Worm (Caenorhabditis elegans) whole organism, late embryonic: ENCODE data around the gene K02D3.2.
A peak's percentile ranks its signal among the peaks of the same experiment; 100 is the strongest.

ENCODE experiments used
- K02D7.2 ChIP-seq: sonication (generic microtip); optimal IDR thresholded peaks from 2 replicates; lab custom pipeline; 2017; ENCODE audit warnings: mild to moderate bottlenecking, missing genetic modification characterization, missing compliant biosample characterization
- K09A11.1 ChIP-seq: sonication (generic microtip); optimal IDR thresholded peaks from 2 replicates; lab custom pipeline; 2017; ENCODE audit warnings: antibody characterized with exemption, mild to moderate bottlenecking, missing genetic modification characterization, missing compliant biosample characterization; ENCODE audit not compliant: insufficient read depth
- T23F11.4 ChIP-seq: fragments of 200-800 bp; sonication (Bioruptor generic); optimal IDR thresholded peaks from 2 replicates; lab custom pipeline; 2018; ENCODE audit warnings: mild to moderate bottlenecking, missing genetic modification characterization, missing compliant biosample characterization
- ahr-1 ChIP-seq: sonication (generic microtip); optimal IDR thresholded peaks from 2 replicates; lab custom pipeline; 2016; ENCODE audit warnings: missing genetic modification characterization, missing compliant biosample characterization
- ama-1 ChIP-seq: fragments of 150-350 bp; optimal IDR thresholded peaks from 2 replicates; lab custom pipeline; 2014
- ceh-18 ChIP-seq: sonication (generic microtip); optimal IDR thresholded peaks from 2 replicates; lab custom pipeline; 2016; ENCODE audit warnings: missing genetic modification characterization, missing compliant biosample characterization
- ceh-19 ChIP-seq: fragments of 200-800 bp; sonication (Bioruptor generic); optimal IDR thresholded peaks from 2 replicates; lab custom pipeline; 2018; ENCODE audit warnings: mild to moderate bottlenecking, missing genetic modification characterization, missing compliant biosample characterization
- ceh-2 ChIP-seq: sonication (generic microtip); optimal IDR thresholded peaks from 2 replicates; lab custom pipeline; 2016; ENCODE audit warnings: missing genotype, missing genetic modification characterization, missing compliant biosample characterization
- ceh-22 ChIP-seq: sonication (generic microtip); optimal IDR thresholded peaks from 2 replicates; lab custom pipeline; 2017; ENCODE audit warnings: missing biosample characterization, missing genetic modification characterization
- ceh-24 ChIP-seq: sonication (generic microtip); optimal IDR thresholded peaks from 2 replicates; lab custom pipeline; 2016; ENCODE audit warnings: mild to moderate bottlenecking, missing genetic modification characterization, missing compliant biosample characterization
- ceh-30 ChIP-seq: fragments of 150-350 bp; optimal IDR thresholded peaks from 2 replicates; lab custom pipeline; 2014; ENCODE audit warnings: missing biosample characterization, missing genetic modification characterization
- ceh-31 ChIP-seq: sonication (generic microtip); optimal IDR thresholded peaks from 2 replicates; lab custom pipeline; 2016; ENCODE audit warnings: missing genetic modification characterization, missing compliant biosample characterization
- ceh-48 ChIP-seq: sonication (generic microtip); optimal IDR thresholded peaks from 2 replicates; lab custom pipeline; 2016; ENCODE audit warnings: missing genetic modification characterization, inconsistent platforms, missing compliant biosample characterization
- ceh-9 ChIP-seq: sonication (generic microtip); optimal IDR thresholded peaks from 2 replicates; lab custom pipeline; 2016; ENCODE audit warnings: mild to moderate bottlenecking, missing genetic modification characterization, inconsistent platforms, missing compliant biosample characterization
- dve-1 ChIP-seq: sonication (generic microtip); optimal IDR thresholded peaks from 2 replicates; lab custom pipeline; 2017; ENCODE audit warnings: antibody characterized with exemption, mild to moderate bottlenecking, missing genetic modification characterization, missing compliant biosample characterization
- ets-4 ChIP-seq: sonication (generic microtip); optimal IDR thresholded peaks from 2 replicates; lab custom pipeline; 2016; ENCODE audit warnings: missing genetic modification characterization, missing compliant biosample characterization
- fkh-10 ChIP-seq: fragments of 150-350 bp; optimal IDR thresholded peaks from 2 replicates; lab custom pipeline; 2014; ENCODE audit warnings: missing biosample characterization, missing genetic modification reagents, missing genetic modification characterization
- gmeb-2 ChIP-seq: sonication (generic microtip); optimal IDR thresholded peaks from 2 replicates; lab custom pipeline; 2016; ENCODE audit warnings: missing genetic modification characterization, inconsistent platforms, missing compliant biosample characterization
- hlh-13 ChIP-seq: fragments of 200-800 bp; sonication (Bioruptor generic); optimal IDR thresholded peaks from 2 replicates; lab custom pipeline; 2018; ENCODE audit warnings: mild to moderate bottlenecking, missing genetic modification characterization, missing compliant biosample characterization
- hlh-30 ChIP-seq: sonication (generic microtip); optimal IDR thresholded peaks from 2 replicates; lab custom pipeline; 2017; ENCODE audit warnings: antibody characterized with exemption, missing genetic modification characterization, missing compliant biosample characterization; ENCODE audit not compliant: insufficient read depth
- hlh-6 ChIP-seq: sonication (generic microtip); optimal IDR thresholded peaks from 2 replicates; lab custom pipeline; 2016; ENCODE audit warnings: missing genotype, missing genetic modification characterization, missing compliant biosample characterization
- hlh-8 ChIP-seq: sonication (generic microtip); optimal IDR thresholded peaks from 2 replicates; lab custom pipeline; 2016; ENCODE audit warnings: missing genotype, missing genetic modification characterization, missing compliant biosample characterization
- lim-6 ChIP-seq: sonication (generic microtip); optimal IDR thresholded peaks from 2 replicates; lab custom pipeline; 2016; ENCODE audit warnings: missing genetic modification characterization, missing compliant biosample characterization
- lin-11 ChIP-seq: fragments of 200-800 bp; sonication (Bioruptor generic); optimal IDR thresholded peaks from 2 replicates; lab custom pipeline; 2018; ENCODE audit warnings: mild to moderate bottlenecking, missing genetic modification characterization, missing compliant biosample characterization
- madf-2 ChIP-seq: sonication (generic microtip); optimal IDR thresholded peaks from 2 replicates; lab custom pipeline; 2017; ENCODE audit warnings: missing genetic modification characterization, missing compliant biosample characterization
- mec-3 ChIP-seq: sonication (generic microtip); optimal IDR thresholded peaks from 2 replicates; lab custom pipeline; 2016; ENCODE audit warnings: borderline replicate concordance, missing genetic modification characterization, missing compliant biosample characterization
- nfya-1 ChIP-seq: sonication (generic microtip); optimal IDR thresholded peaks from 2 replicates; lab custom pipeline; 2017; ENCODE audit warnings: missing genetic modification characterization, mild to moderate bottlenecking, missing compliant biosample characterization, antibody characterized with exemption, moderate library complexity
- nhr-232 ChIP-seq: sonication (generic microtip); optimal IDR thresholded peaks from 2 replicates; lab custom pipeline; 2016; ENCODE audit warnings: missing genetic modification characterization, missing compliant biosample characterization
- npax-4 ChIP-seq: sonication (generic microtip); optimal IDR thresholded peaks from 2 replicates; lab custom pipeline; 2016; ENCODE audit warnings: missing genetic modification characterization, missing compliant biosample characterization
- pag-3 ChIP-seq: sonication (generic microtip); optimal IDR thresholded peaks from 2 replicates; lab custom pipeline; 2016; ENCODE audit warnings: missing compliant biosample characterization, missing genetic modification characterization, borderline replicate concordance
- pat-9 ChIP-seq: fragments of 200-800 bp; sonication (Bioruptor generic); optimal IDR thresholded peaks from 2 replicates; lab custom pipeline; 2018; ENCODE audit warnings: mild to moderate bottlenecking, missing genetic modification characterization, moderate library complexity, missing compliant biosample characterization
- pha-2 ChIP-seq: sonication (generic microtip); optimal IDR thresholded peaks from 2 replicates; lab custom pipeline; 2017; ENCODE audit warnings: mild to moderate bottlenecking, missing genetic modification characterization, missing compliant biosample characterization
- pqm-1 ChIP-seq: sonication (generic microtip); optimal IDR thresholded peaks from 2 replicates; lab custom pipeline; 2016; ENCODE audit warnings: missing genetic modification characterization, missing compliant biosample characterization
- pros-1 ChIP-seq: fragments of 150-350 bp; optimal IDR thresholded peaks from 2 replicates; lab custom pipeline; 2014; ENCODE audit warnings: missing biosample characterization, missing genetic modification reagents, missing genetic modification characterization
- sdc-2 ChIP-seq: sonication (generic microtip); optimal IDR thresholded peaks from 2 replicates; lab custom pipeline; 2016; ENCODE audit warnings: missing genotype, missing genetic modification characterization, missing compliant biosample characterization
- sox-2 ChIP-seq: fragments of 200-800 bp; sonication (Bioruptor generic); IDR thresholded peaks from 2 replicates; pipeline ENCODE4 v1.3.6; 2022; ENCODE audit warnings: missing genetic modification reagents, missing genetic modification characterization, missing compliant biosample characterization
- sox-4 ChIP-seq: sonication (generic microtip); optimal IDR thresholded peaks from 2 replicates; lab custom pipeline; 2017; ENCODE audit warnings: mild to moderate bottlenecking, missing genetic modification characterization, inconsistent platforms, missing compliant biosample characterization
- syd-9 ChIP-seq: sonication (generic microtip); optimal IDR thresholded peaks from 2 replicates; lab custom pipeline; 2016; ENCODE audit warnings: mild to moderate bottlenecking, missing genetic modification characterization, moderate library complexity, missing compliant biosample characterization
- tbx-7 ChIP-seq: sonication (generic microtip); optimal IDR thresholded peaks from 2 replicates; lab custom pipeline; 2016; ENCODE audit warnings: missing genotype, missing genetic modification characterization, missing compliant biosample characterization
- ttx-3 ChIP-seq: sonication (generic microtip); optimal IDR thresholded peaks from 2 replicates; lab custom pipeline; 2016; ENCODE audit warnings: missing genetic modification reagents, missing genetic modification characterization, missing compliant biosample characterization
- unc-3 ChIP-seq, 2 experiments: fragments of 200-800 bp in 1 of 2; sonication (Bioruptor generic) in 1 of 2; sonication (generic microtip) in 1 of 2; conservative IDR thresholded peaks in 1 of 2; optimal IDR thresholded peaks in 1 of 2; 2 replicates each; pipeline versions ENCODE4 v1.3.6 to Lab custom; 2016 to 2022; ENCODE audit warnings: missing compliant biosample characterization in 2 of 2, missing genetic modification characterization in 2 of 2, missing genetic modification reagents in 1 of 2
- unc-42 ChIP-seq: sonication (generic microtip); optimal IDR thresholded peaks from 2 replicates; lab custom pipeline; 2016; ENCODE audit warnings: missing genotype, missing genetic modification characterization, missing compliant biosample characterization
- unc-86 ChIP-seq: sonication (generic microtip); optimal IDR thresholded peaks from 2 replicates; lab custom pipeline; 2016; ENCODE audit warnings: missing genetic modification characterization, missing compliant biosample characterization
- ztf-16 ChIP-seq: sonication (generic microtip); optimal IDR thresholded peaks from 2 replicates; lab custom pipeline; 2017; ENCODE audit warnings: missing genetic modification characterization, missing compliant biosample characterization

The K02D3.2 gene

ce11 chrX:13700642-13701233 lies 11.1 kb downstream of the K02D3.2 start (continued):
- TF ChIP-seq ztf-16 (tag; lab: Kevin White, UChicago), result peak; percentile 90
- TF ChIP-seq nfya-1, result peak; percentile 98
- TF ChIP-seq mec-3 (tag; lab: Kevin White, UChicago), result no peak
- TF ChIP-seq ceh-22 (tag; lab: Kevin White, UChicago), result peak; percentile 90
- TF ChIP-seq sdc-2 (tag; lab: Kevin White, UChicago), result peak; percentile 100
- TF ChIP-seq lim-6, result no peak
- TF ChIP-seq tbx-7 (tag; lab: Kevin White, UChicago), result peak; percentile 56
- TF ChIP-seq K02D7.2, result no peak
- TF ChIP-seq K09A11.1 (tag; lab: Kevin White, UChicago), result peak; percentile 75
- TF ChIP-seq ceh-48, result peak; percentile 73
- TF ChIP-seq pag-3 (tag; lab: Kevin White, UChicago), result no peak
- peak; percentile 100 for TF ChIP-seq ceh-18 (tag; lab: Kevin White, UChicago)
- peak; percentile 71 for TF ChIP-seq ets-4 (tag; lab: Kevin White, UChicago)
- peak; percentile 79 for TF ChIP-seq madf-2 (tag; lab: Kevin White, UChicago)
- peak; percentile 40 for TF ChIP-seq gmeb-2 (tag; lab: Kevin White, UChicago)
- no peak for TF ChIP-seq ceh-24 (tag; lab: Kevin White, UChicago)
- no peak for TF ChIP-seq npax-4 (tag; lab: Kevin White, UChicago)
- TF ChIP-seq sox-2 (GFP tag; lab: Robert Waterston, UW), result peak; percentile 71
- peak; percentile 24 for TF ChIP-seq T23F11.4 (GFP tag; lab: Kevin White, UChicago)
- peak; percentile 91 for TF ChIP-seq ceh-30 (tag; lab: Kevin White, UChicago)
- no peak for TF ChIP-seq ama-1 (lab: Kevin White, UChicago)
- no peak for TF ChIP-seq ceh-9 (tag; lab: Kevin White, UChicago)
- TF ChIP-seq pha-2 (tag; lab: Kevin White, UChicago), result no peak
- TF ChIP-seq fkh-10 (GFP tag; lab: Kevin White, UChicago), result peak; percentile 86
- TF ChIP-seq lin-11 (tag; lab: Kevin White, UChicago), result peak; percentile 26
- peak; percentile 53 for TF ChIP-seq ahr-1 (tag; lab: Kevin White, UChicago)
- TF ChIP-seq pros-1 (tag; lab: Kevin White, UChicago), result peak; percentile 96

- TF ChIP-seq ceh-2 (tag; lab: Kevin White, UChicago) (no peak), pat-9 (tag; lab: Kevin White, UChicago) (no peak), ahr-1 (tag; lab: Kevin White, UChicago) (no peak), hlh-13 (GFP tag; lab: Kevin White, UChicago) (no peak), ceh-18 (tag; lab: Kevin White, UChicago) (no peak), ceh-9 (tag; lab: Kevin White, UChicago) (no peak), ceh-48 (no peak), pqm-1 (tag; lab: Kevin White, UChicago) (no peak), ama-1 (lab: Kevin White, UChicago) (no peak), mec-3 (tag; lab: Kevin White, UChicago) (no peak), unc-86 (tag; lab: Kevin White, UChicago) (no peak), ceh-31 (tag; lab: Kevin White, UChicago) (no peak), T23F11.4 (GFP tag; lab: Kevin White, UChicago) (no peak), sox-4 (tag; lab: Kevin White, UChicago) (no peak), ceh-19 (no peak), hlh-30 (tag; lab: Kevin White, UChicago) (no peak), hlh-8 (no peak), gmeb-2 (tag; lab: Kevin White, UChicago) (no peak)
Measured at ce11 chrX:13697520-13697919, 14.3 kb downstream of the K02D3.2 start.

ce11 chrX:13696152-13696551 lies 15.7 kb downstream of the K02D3.2 start:
- TF ChIP-seq pros-1 (tag; lab: Kevin White, UChicago) (no peak), K02D7.2 (no peak), hlh-6 (tag; lab: Kevin White, UChicago) (no peak), syd-9 (no peak), ceh-24 (tag; lab: Kevin White, UChicago) (no peak), unc-3 (GFP tag; conservative IDR thresholded peaks at IDR 0.05; lab: Robert Waterston, UW) (no peak), unc-3 (tag; optimal IDR thresholded peaks at IDR 0.05; lab: Kevin White, UChicago) (no peak), hlh-8 (no peak), sdc-2 (tag; lab: Kevin White, UChicago) (peak; percentile 67), hlh-30 (tag; lab: Kevin White, UChicago) (no peak), unc-42 (tag; lab: Kevin White, UChicago) (peak; percentile 54), gmeb-2 (tag; lab: Kevin White, UChicago) (no peak), nhr-232 (tag; lab: Kevin White, UChicago) (no peak), lim-6 (no peak), pha-2 (tag; lab: Kevin White, UChicago) (no peak), pag-3 (tag; lab: Kevin White, UChicago) (no peak), nfya-1 (peak; percentile 10), tbx-7 (tag; lab: Kevin White, UChicago) (no peak), dve-1 (tag; lab: Kevin White, UChicago) (no peak), hlh-13 (GFP tag; lab: Kevin White, UChicago) (no peak), ztf-16 (tag; lab: Kevin White, UChicago) (no peak), madf-2 (tag; lab: Kevin White, UChicago) (no peak), ttx-3 (no peak)
